Worm (Caenorhabditis elegans) whole organism, mixed stage, embryonic: ENCODE data around the gene K08B5.2.
A peak's percentile ranks its signal among the peaks of the same experiment; 100 is the strongest.

Source experiments
- M03D4.4 ChIP-seq: sonication (generic microtip); optimal IDR thresholded peaks from 2 replicates; lab custom pipeline; 2017; ENCODE audit warnings: mild to moderate bottlenecking, missing genetic modification characterization, missing compliant biosample characterization
- bed-3 ChIP-seq: fragments of 200-800 bp; sonication (Bioruptor generic); optimal IDR thresholded peaks from 3 replicates; lab custom pipeline; 2018; ENCODE audit warnings: mild to moderate bottlenecking, missing genetic modification characterization, moderate library complexity, missing compliant biosample characterization
- blmp-1 ChIP-seq: fragments of 150-350 bp; optimal IDR thresholded peaks from 2 replicates; lab custom pipeline; 2014; ENCODE audit warnings: missing biosample characterization, missing genetic modification characterization
- ceh-39 ChIP-seq: fragments of 150-350 bp; optimal IDR thresholded peaks from 2 replicates; lab custom pipeline; 2014; ENCODE audit warnings: missing biosample characterization, missing genetic modification characterization
- ceh-43 ChIP-seq: fragments of 200-800 bp; sonication (Bioruptor generic); optimal IDR thresholded peaks from 2 replicates; lab custom pipeline; 2018; ENCODE audit warnings: mild to moderate bottlenecking, missing genetic modification characterization, moderate library complexity, missing compliant biosample characterization
- ceh-83 ChIP-seq: fragments of 200-800 bp; sonication (Bioruptor generic); optimal IDR thresholded peaks from 2 replicates; lab custom pipeline; 2018; ENCODE audit warnings: mild to moderate bottlenecking, missing genetic modification characterization, missing compliant biosample characterization
- ces-1 ChIP-seq: fragments of 150-350 bp; optimal IDR thresholded peaks from 2 replicates; lab custom pipeline; 2014; ENCODE audit warnings: missing biosample characterization, missing genetic modification reagents, missing genetic modification characterization
- cnd-1 ChIP-seq: fragments of 200-800 bp; sonication (Bioruptor generic); optimal IDR thresholded peaks from 2 replicates; lab custom pipeline; 2018; ENCODE audit warnings: mild to moderate bottlenecking, missing genetic modification characterization, missing compliant biosample characterization
- drap-1 ChIP-seq: fragments of 200-800 bp; sonication (Bioruptor generic); optimal IDR thresholded peaks from 3 replicates; lab custom pipeline; 2018; ENCODE audit warnings: mild to moderate bottlenecking, missing genetic modification characterization, missing compliant biosample characterization
- elt-1 ChIP-seq: sonication (generic microtip); optimal IDR thresholded peaks from 2 replicates; lab custom pipeline; 2017; ENCODE audit warnings: missing genetic modification characterization, mild to moderate bottlenecking, missing compliant biosample characterization, antibody characterized with exemption, moderate library complexity, borderline replicate concordance; ENCODE audit not compliant: insufficient read depth
- elt-3 ChIP-seq: fragments of 150-350 bp; optimal IDR thresholded peaks from 2 replicates; lab custom pipeline; 2014; ENCODE audit warnings: missing biosample characterization, missing genetic modification characterization
- flh-1 ChIP-seq: fragments of 200-800 bp; sonication (Bioruptor generic); optimal IDR thresholded peaks from 2 replicates; lab custom pipeline; 2018; ENCODE audit warnings: mild to moderate bottlenecking, missing genetic modification characterization, moderate library complexity, missing compliant biosample characterization
- ham-2 ChIP-seq: fragments of 200-800 bp; sonication (Bioruptor generic); optimal IDR thresholded peaks from 2 replicates; lab custom pipeline; 2018; ENCODE audit warnings: mild to moderate bottlenecking, missing genetic modification characterization, missing compliant biosample characterization
- hlh-1 ChIP-seq: fragments of 150-350 bp; optimal IDR thresholded peaks from 2 replicates; lab custom pipeline; 2014; ENCODE audit warnings: missing biosample characterization, missing genetic modification reagents, missing genetic modification characterization
- lin-13 ChIP-seq: fragments of 150-350 bp; optimal IDR thresholded peaks from 2 replicates; lab custom pipeline; 2014; ENCODE audit warnings: missing biosample characterization, missing genetic modification characterization
- lin-32 ChIP-seq: fragments of 200-800 bp; sonication (Bioruptor generic); optimal IDR thresholded peaks from 2 replicates; lab custom pipeline; 2018; ENCODE audit warnings: mild to moderate bottlenecking, missing genetic modification characterization, missing compliant biosample characterization
- lsy-2 ChIP-seq: fragments of 150-350 bp; optimal IDR thresholded peaks from 2 replicates; lab custom pipeline; 2014; ENCODE audit warnings: missing biosample characterization, missing genetic modification characterization
- mab-5 ChIP-seq: fragments of 150-350 bp; optimal IDR thresholded peaks from 2 replicates; lab custom pipeline; 2014; ENCODE audit warnings: missing biosample characterization, missing genetic modification characterization
- mep-1 ChIP-seq: fragments of 150-350 bp; optimal IDR thresholded peaks from 2 replicates; lab custom pipeline; 2017; ENCODE audit warnings: missing biosample characterization, missing genetic modification reagents, missing genetic modification characterization, inconsistent platforms
- mls-2 ChIP-seq: sonication (generic microtip); optimal IDR thresholded peaks from 2 replicates; lab custom pipeline; 2016; ENCODE audit warnings: mild to moderate bottlenecking, missing genetic modification characterization, moderate library complexity, missing compliant biosample characterization
- nhr-12 ChIP-seq: fragments of 150-350 bp; optimal IDR thresholded peaks from 2 replicates; lab custom pipeline; 2014; ENCODE audit warnings: missing biosample characterization, missing genetic modification characterization
- nhr-2 ChIP-seq: fragments of 150-350 bp; optimal IDR thresholded peaks from 2 replicates; lab custom pipeline; 2014; ENCODE audit warnings: missing biosample characterization, missing genetic modification characterization
- nhr-237 ChIP-seq: fragments of 150-350 bp; optimal IDR thresholded peaks from 2 replicates; lab custom pipeline; 2014; ENCODE audit warnings: missing biosample characterization, missing genetic modification characterization
- nhr-28 ChIP-seq: fragments of 150-350 bp; optimal IDR thresholded peaks from 2 replicates; lab custom pipeline; 2014; ENCODE audit warnings: missing biosample characterization, missing genetic modification characterization
- nhr-76 ChIP-seq: sonication (generic microtip); optimal IDR thresholded peaks from 2 replicates; lab custom pipeline; 2017; ENCODE audit warnings: missing biosample characterization, missing genetic modification characterization
- pha-4 ChIP-seq: fragments of 150-350 bp; optimal IDR thresholded peaks from 2 replicates; lab custom pipeline; 2018; ENCODE audit warnings: missing biosample characterization, missing genetic modification reagents, missing genetic modification characterization
- sem-2 ChIP-seq: fragments of 200-800 bp; sonication (Bioruptor generic); optimal IDR thresholded peaks from 2 replicates; lab custom pipeline; 2018; ENCODE audit warnings: mild to moderate bottlenecking, missing genetic modification characterization, missing compliant biosample characterization
- snpc-4 ChIP-seq: fragments of 150-350 bp; optimal IDR thresholded peaks from 2 replicates; lab custom pipeline; 2014; ENCODE audit warnings: missing biosample characterization, missing genetic modification characterization
- sptf-1 ChIP-seq: sonication (generic microtip); optimal IDR thresholded peaks from 2 replicates; lab custom pipeline; 2017; ENCODE audit warnings: mild to moderate bottlenecking, missing genetic modification characterization, moderate library complexity, missing compliant biosample characterization
- tbx-8 ChIP-seq: fragments of 200-800 bp; sonication (Bioruptor generic); optimal IDR thresholded peaks from 2 replicates; lab custom pipeline; 2018; ENCODE audit warnings: mild to moderate bottlenecking, missing genetic modification characterization, moderate library complexity, missing compliant biosample characterization
- unc-120 ChIP-seq: sonication (generic microtip); optimal IDR thresholded peaks from 2 replicates; lab custom pipeline; 2017; ENCODE audit warnings: missing genetic modification characterization, missing compliant biosample characterization; ENCODE audit not compliant: poor library complexity, severe bottlenecking
- unc-39 ChIP-seq: fragments of 150-350 bp; optimal IDR thresholded peaks from 2 replicates; lab custom pipeline; 2014; ENCODE audit warnings: missing biosample characterization, missing genetic modification characterization
- unc-62 ChIP-seq: fragments of 150-350 bp; optimal IDR thresholded peaks from 2 replicates; lab custom pipeline; 2014; ENCODE audit warnings: missing biosample characterization, missing genetic modification reagents, missing genetic modification characterization
- zip-8 ChIP-seq: fragments of 150-350 bp; optimal IDR thresholded peaks from 2 replicates; lab custom pipeline; 2014; ENCODE audit warnings: missing biosample characterization, missing genetic modification characterization
- ztf-11 ChIP-seq: fragments of 150-350 bp; optimal IDR thresholded peaks from 2 replicates; lab custom pipeline; 2014; ENCODE audit warnings: missing biosample characterization, missing genetic modification characterization

Gene K08B5.2

DNA sequence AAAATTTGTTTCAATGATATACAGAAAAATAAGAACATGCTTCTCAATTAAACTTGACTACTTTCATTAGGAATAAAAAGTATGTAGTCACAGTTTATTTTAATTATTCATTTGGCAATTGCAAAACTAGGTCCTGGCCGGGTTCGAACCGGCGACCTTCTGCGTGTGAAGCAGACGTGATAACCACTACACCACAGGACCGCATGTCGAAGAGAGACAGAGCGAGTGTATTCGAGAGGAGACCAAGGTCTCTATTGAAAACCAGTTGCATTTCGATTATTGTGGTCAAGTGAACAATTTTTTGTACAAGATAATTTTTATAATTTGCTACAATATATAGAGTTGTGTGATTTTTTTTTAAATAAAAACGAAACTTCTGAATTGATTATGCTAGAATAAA, 37.1 kb upstream of the K08B5.2 start:
- TF ChIP-seq nhr-237 (tag; lab: Kevin White, UChicago) (no peak), unc-62 (GFP tag; lab: Kevin White, UChicago) (peak; percentile 29), ceh-43 (GFP tag; lab: Kevin White, UChicago) (peak; percentile 59), snpc-4 (tag; lab: Kevin White, UChicago) (no peak), drap-1 (GFP tag; lab: Kevin White, UChicago) (peak; percentile 82), sptf-1 (tag; lab: Kevin White, UChicago) (peak; percentile 84), ham-2 (GFP tag; lab: Kevin White, UChicago) (peak; percentile 55), lin-13 (peak; percentile 9), nhr-2 (tag; lab: Kevin White, UChicago) (no peak), zip-8 (tag; lab: Kevin White, UChicago) (no peak), hlh-1 (tag; lab: Kevin White, UChicago) (no peak), pha-4 (peak; percentile 21), blmp-1 (tag; lab: Kevin White, UChicago) (no peak), cnd-1 (tag; lab: Kevin White, UChicago) (peak; percentile 79), elt-3 (no peak), nhr-28 (tag; lab: Kevin White, UChicago) (no peak), flh-1 (GFP tag; lab: Kevin White, UChicago) (no peak), tbx-8 (GFP tag; lab: Kevin White, UChicago) (peak; percentile 8), nhr-12 (no peak), ceh-39 (tag; lab: Kevin White, UChicago) (no peak), elt-1 (tag; lab: Kevin White, UChicago) (no peak), ceh-83 (GFP tag; lab: Kevin White, UChicago) (peak; percentile 81), unc-39 (tag; lab: Kevin White, UChicago) (no peak), mab-5 (tag; lab: Kevin White, UChicago) (no peak), M03D4.4 (tag; lab: Kevin White, UChicago) (peak; percentile 81), mep-1 (tag; lab: Kevin White, UChicago) (peak; percentile 69), mls-2 (peak; percentile 79), lin-32 (GFP tag; lab: Kevin White, UChicago) (peak; percentile 33), unc-120 (tag; lab: Kevin White, UChicago) (peak; percentile 48), bed-3 (GFP tag; lab: Kevin White, UChicago) (peak; percentile 41), sem-2 (GFP tag; lab: Kevin White, UChicago) (peak; percentile 47), nhr-76 (tag; lab: Kevin White, UChicago) (no peak), ces-1 (GFP tag; lab: Kevin White, UChicago) (peak; percentile 1), lsy-2 (tag; lab: Kevin White, UChicago) (peak; percentile 21), ztf-11 (tag; lab: Kevin White, UChicago) (no peak)
- TF ChIP-seq, all 35 proteins: peak for 19

DNA sequence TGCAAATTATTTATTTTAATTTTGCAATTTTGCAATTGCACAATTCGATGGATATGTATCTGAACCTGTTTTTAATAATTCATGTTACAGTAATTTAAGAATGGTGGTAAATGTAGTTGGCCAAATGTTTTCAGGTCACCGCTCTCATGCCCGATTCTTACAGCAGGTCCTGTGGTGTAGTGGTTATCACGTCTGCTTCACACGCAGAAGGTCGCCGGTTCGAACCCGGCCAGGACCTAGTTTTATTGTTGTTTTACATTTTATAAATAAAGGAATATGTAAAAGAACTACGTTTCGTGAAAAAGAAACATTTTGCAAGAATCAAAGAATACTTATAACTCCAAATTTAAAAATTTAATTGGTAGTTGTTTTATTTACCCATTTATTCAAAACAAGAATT, 36.5 kb upstream of the K08B5.2 start:
- no peak for TF ChIP-seq bed-3 (GFP tag; lab: Kevin White, UChicago)
- no peak for TF ChIP-seq unc-39 (tag; lab: Kevin White, UChicago)
- TF ChIP-seq elt-1 (tag; lab: Kevin White, UChicago) = no peak

DNA sequence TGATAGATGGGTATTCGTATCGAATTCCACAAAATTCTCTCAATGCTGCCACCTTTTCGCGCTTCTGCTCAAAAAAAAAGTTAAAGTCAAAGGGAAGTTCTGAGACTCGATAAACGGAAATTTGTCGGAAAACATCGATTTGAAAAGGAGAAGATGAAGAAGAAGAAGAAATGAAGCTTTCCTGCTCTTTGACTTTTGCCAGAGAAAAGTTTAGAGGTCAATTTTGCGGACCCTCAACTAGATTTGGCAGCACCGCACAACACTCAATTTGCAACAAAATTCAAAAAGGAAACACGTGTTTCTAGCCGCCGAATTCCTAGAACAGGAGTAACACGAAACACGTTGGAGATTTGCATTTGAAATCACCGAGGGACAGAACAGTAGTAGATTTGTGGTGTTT, 34.4 kb upstream of the K08B5.2 start:
- TF ChIP-seq ces-1 (GFP tag; lab: Kevin White, UChicago) = peak; percentile 36
- TF ChIP-seq lin-32 (GFP tag; lab: Kevin White, UChicago) = no peak
- no peak for TF ChIP-seq elt-3
- TF ChIP-seq unc-39 (tag; lab: Kevin White, UChicago) = no peak

DNA sequence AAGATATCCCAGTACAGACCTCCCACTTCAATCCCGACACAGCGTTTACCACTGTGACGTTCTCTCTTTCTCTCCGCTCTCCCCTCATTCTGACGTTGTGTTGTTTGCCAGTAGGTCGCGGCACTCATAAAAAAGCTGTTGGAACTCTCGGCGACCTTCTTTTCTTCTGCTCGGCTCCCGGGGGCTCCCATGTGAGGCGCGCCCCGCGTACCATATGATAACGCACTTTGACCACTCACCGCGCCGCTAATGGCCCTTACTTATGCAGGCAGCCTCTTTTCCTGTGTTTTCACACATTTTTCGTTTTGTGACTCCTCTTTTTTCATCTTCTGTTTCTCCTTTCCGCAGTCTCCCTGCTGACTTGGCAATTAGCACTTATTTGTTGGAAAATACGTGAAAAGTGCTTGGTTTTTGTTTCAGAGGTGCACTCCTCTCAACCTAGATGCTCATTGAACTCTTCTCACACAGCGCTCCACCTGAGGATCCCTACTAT, 25.7 kb upstream of the K08B5.2 start, which contains the start of gene ser-1:
Gene ser-1 (plus strand): TSS at position 443 of the 493 bp plus-strand sequence.
- TF ChIP-seq ces-1 (GFP tag; lab: Kevin White, UChicago) = no peak
- TF ChIP-seq mep-1 (tag; lab: Kevin White, UChicago) = no peak
- TF ChIP-seq unc-120 (tag; lab: Kevin White, UChicago) = no peak
- TF ChIP-seq zip-8 (tag; lab: Kevin White, UChicago) = no peak
- TF ChIP-seq cnd-1 (tag; lab: Kevin White, UChicago) = no peak
- no peak for TF ChIP-seq flh-1 (GFP tag; lab: Kevin White, UChicago)
- no peak for TF ChIP-seq tbx-8 (GFP tag; lab: Kevin White, UChicago)
- TF ChIP-seq unc-62 (GFP tag; lab: Kevin White, UChicago) = no peak
- no peak for TF ChIP-seq sem-2 (GFP tag; lab: Kevin White, UChicago)
- TF ChIP-seq mls-2 = no peak
- no peak for TF ChIP-seq ham-2 (GFP tag; lab: Kevin White, UChicago)
- TF ChIP-seq pha-4 = no peak
- TF ChIP-seq hlh-1 (tag; lab: Kevin White, UChicago) = no peak
- TF ChIP-seq M03D4.4 (tag; lab: Kevin White, UChicago) = no peak
- no peak for TF ChIP-seq mab-5 (tag; lab: Kevin White, UChicago)
- no peak for TF ChIP-seq elt-3
- TF ChIP-seq ceh-83 (GFP tag; lab: Kevin White, UChicago) = no peak
